Fruit fly (Drosophila melanogaster): ENCODE data around the gene Pten.

The Pten gene

dm6 chr2L:10280772-10281171 lies 19.9 kb upstream of the Pten start, which contains the start of gene CG34043:
Gene CG34043 (minus strand): TSS chr2L:10280872.
- no peak for TF ChIP-seq CG11504 (tag; optimal IDR thresholded peaks at IDR 0.05)
- TF ChIP-seq CG4617 (GFP tag; optimal IDR thresholded peaks at IDR 0.05; ENCODE audit: borderline replicate concordance), result no peak
- no peak for TF ChIP-seq CG7928 (GFP tag; optimal IDR thresholded peaks at IDR 0.05)
- no peak for TF ChIP-seq ATbp (GFP tag; optimal IDR thresholded peaks at IDR 0.05)
- no peak for TF ChIP-seq esg (GFP tag; conservative IDR thresholded peaks at IDR 0.05)
- TF ChIP-seq zf30C (GFP tag; optimal IDR thresholded peaks at IDR 0.05), result no peak
- TF ChIP-seq Pdp1 (GFP tag; optimal IDR thresholded peaks at IDR 0.05), result no peak
- no peak for TF ChIP-seq sens (GFP tag)
- TF ChIP-seq CG34422 (GFP tag; IDR thresholded peaks at IDR 0.05), result no peak
- no peak for TF ChIP-seq peb (GFP tag; IDR thresholded peaks at IDR 0.05)
- no peak for TF ChIP-seq zfh2 (GFP tag; optimal IDR thresholded peaks at IDR 0.05)
- TF ChIP-seq sr (GFP tag; IDR thresholded peaks at IDR 0.05), result no peak
- no peak for TF ChIP-seq Hsf (GFP tag; optimal IDR thresholded peaks at IDR 0.05)
- TF ChIP-seq Sox100B (GFP tag; optimal IDR thresholded peaks at IDR 0.05), result no peak

dm6 chr2L:10278658-10279057 lies 17.8 kb upstream of the Pten start, which contains the start of gene Utx:
Gene Utx (minus strand): TSS chr2L:10278811.
- TF ChIP-seq CG9817 (tag; optimal IDR thresholded peaks at IDR 0.05) (no peak), pita (GFP tag; optimal IDR thresholded peaks at IDR 0.05) (no peak), pan (optimal IDR thresholded peaks at IDR 0.05) (no peak), pan (GFP tag; optimal IDR thresholded peaks at IDR 0.05 in 1 of 2, IDR thresholded peaks at IDR 0.05 in 1 of 2) (no peak), nerfin-1 (tag; optimal IDR thresholded peaks at IDR 0.05) (no peak), HLH3B (GFP tag; IDR thresholded peaks at IDR 0.05) (no peak), vnd (GFP tag; IDR thresholded peaks at IDR 0.05; ENCODE audit: partially characterized antibody) (peak; percentile 76), hbn (GFP tag; IDR thresholded peaks at IDR 0.05; ENCODE audit: partially characterized antibody) (peak; percentile 72), lola (GFP tag; optimal IDR thresholded peaks at IDR 0.05) (no peak), knrl (GFP tag; IDR thresholded peaks at IDR 0.05; ENCODE audit: partially characterized antibody) (peak; percentile 92), YL-1 (GFP tag; optimal IDR thresholded peaks at IDR 0.05) (no peak), CG14710 (tag; optimal IDR thresholded peaks at IDR 0.05) (peak; percentile 56), CG4424 (GFP tag; optimal IDR thresholded peaks at IDR 0.05) (no peak), CTCF (GFP tag; optimal IDR thresholded peaks at IDR 0.05) (no peak), luna (GFP tag; optimal IDR thresholded peaks at IDR 0.05) (no peak), unc-4 (GFP tag; IDR thresholded peaks at IDR 0.05; ENCODE audit: partially characterized antibody) (peak; percentile 75), nmo (GFP tag; optimal IDR thresholded peaks at IDR 0.05) (no peak), Hey (tag; optimal IDR thresholded peaks at IDR 0.05) (no peak), zf30C (GFP tag; optimal IDR thresholded peaks at IDR 0.05) (no peak), Med (GFP tag) (no peak), NK7.1 (GFP tag; optimal IDR thresholded peaks at IDR 0.05) (no peak), cg (GFP tag; optimal IDR thresholded peaks at IDR 0.05) (no peak), CG12769 (tag; optimal IDR thresholded peaks at IDR 0.05) (no peak), HmgZ (tag; optimal IDR thresholded peaks at IDR 0.05) (peak; percentile 3), hb (GFP tag; IDR thresholded peaks at IDR 0.05; ENCODE audit: partially characterized antibody) (peak; percentile 53; the same call in 2 of the 3 replicates), CG2116 (GFP tag; optimal IDR thresholded peaks at IDR 0.05) (peak; percentile 49), NFAT (GFP tag; IDR thresholded peaks at IDR 0.05) (no peak), crp (GFP tag; optimal IDR thresholded peaks at IDR 0.05) (no peak), CG4360 (GFP tag; IDR thresholded peaks at IDR 0.05) (no peak), sob (GFP tag; IDR thresholded peaks at IDR 0.05) (no peak), mirr (GFP tag; optimal IDR thresholded peaks at IDR 0.05) (no peak), Dbx (GFP tag; IDR thresholded peaks at IDR 0.05) (peak; percentile 23; the same call in 1 of the 3 replicates), CG30020 (tag; optimal IDR thresholded peaks at IDR 0.05) (peak; percentile 96), Scr (GFP tag; IDR thresholded peaks at IDR 0.05; ENCODE audit: partially characterized antibody) (peak; percentile 80), Sox100B (GFP tag; optimal IDR thresholded peaks at IDR 0.05) (no peak), fd102C (GFP tag; optimal IDR thresholded peaks at IDR 0.05) (no peak), amos (GFP tag; IDR thresholded peaks at IDR 0.05; ENCODE audit: partially characterized antibody) (peak; percentile 91), Gug (GFP tag; IDR thresholded peaks at IDR 0.05) (no peak; the same call in 3 of the 4 replicates)
